Fruit fly (Drosophila melanogaster): ENCODE results near the gene Rab9D.

DNA sequence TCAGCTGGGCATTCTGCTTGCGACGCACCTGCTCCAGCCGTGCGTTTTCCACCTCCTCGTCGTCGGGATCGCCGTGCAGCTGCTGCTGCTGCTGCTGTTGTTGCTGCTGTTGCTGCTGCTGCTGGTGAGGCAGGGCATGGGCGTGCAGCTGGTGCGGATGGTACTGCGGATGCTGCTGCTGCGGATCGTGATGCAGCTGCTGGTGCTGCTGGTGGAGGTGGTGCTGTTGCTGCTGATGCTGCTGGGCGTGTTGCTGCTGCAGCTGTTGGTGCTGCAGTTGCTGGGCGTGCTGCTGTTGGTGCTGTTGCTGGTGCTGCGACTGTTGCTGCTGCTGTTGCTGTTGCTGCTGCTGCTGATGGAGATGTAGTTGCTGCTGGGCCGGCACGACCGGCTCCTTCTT lies 18.7 kb downstream of the Rab9D start:
- TF ChIP-seq Abd-B (GFP tag; optimal IDR thresholded peaks at IDR 0.05) (no peak), N (GFP tag; optimal IDR thresholded peaks at IDR 0.05) (no peak), ey (GFP tag; optimal IDR thresholded peaks at IDR 0.05) (no peak)

Measured in whole organism, wandering third instar larva.